Worm (Caenorhabditis elegans) whole organism, L4/young adult: ENCODE results near the gene snb-2.

Source experiments
- W03F9.2 ChIP-seq: fragments of 150-350 bp; optimal IDR thresholded peaks from 2 replicates; lab custom pipeline; 2014; ENCODE audit warnings: missing biosample characterization, missing genetic modification characterization
- dao-5 ChIP-seq: sonication (generic microtip); optimal IDR thresholded peaks from 2 replicates; lab custom pipeline; 2016; ENCODE audit warnings: missing genotype, missing genetic modification characterization, moderate library complexity, missing compliant biosample characterization
- him-1 ChIP-seq: sonication (generic microtip); optimal IDR thresholded peaks from 2 replicates; lab custom pipeline; 2016; ENCODE audit warnings: missing genotype, missing genetic modification reagents, missing genetic modification characterization, missing compliant biosample characterization

- TF ChIP-seq W03F9.2 (tag; lab: Kevin White, UChicago) (no peak), him-1 (tag; lab: Kevin White, UChicago) (no peak), dao-5 (tag; lab: Kevin White, UChicago) (no peak)
Observed at ce11 chrV:12357632-12358031, 11.9 kb upstream of the snb-2 start.
